Fruit fly (Drosophila melanogaster): ENCODE results near the gene CG32344.

DNA sequence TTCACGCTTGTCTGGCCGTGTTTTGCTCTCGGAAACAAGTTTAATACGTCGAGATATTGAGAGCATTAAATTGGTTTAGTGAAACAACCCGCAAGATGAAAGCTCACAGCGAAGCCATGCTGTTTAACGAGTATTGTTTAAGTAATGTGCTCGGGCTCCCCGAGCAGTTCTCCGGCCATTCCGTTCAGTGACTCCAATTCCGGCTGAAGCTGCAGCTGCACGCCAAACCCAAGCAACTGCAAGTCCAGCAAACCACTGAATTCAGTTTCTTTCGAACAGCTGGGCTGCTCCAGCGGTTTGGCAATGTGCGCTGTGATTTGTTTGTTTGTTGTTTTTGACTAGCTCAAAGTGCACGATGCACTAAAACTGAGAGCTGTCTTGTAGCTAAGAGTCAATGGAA, 9.4 kb downstream of the CG32344 start:
- TF ChIP-seq tj (GFP tag; optimal IDR thresholded peaks at IDR 0.05), result no peak
- TF ChIP-seq CG11617 (GFP tag; optimal IDR thresholded peaks at IDR 0.05), result no peak
- no peak for TF ChIP-seq CG14711 (tag; optimal IDR thresholded peaks at IDR 0.05)
- TF ChIP-seq CG33017 (tag; optimal IDR thresholded peaks at IDR 0.05), result no peak
- TF ChIP-seq Hr96 (GFP tag; optimal IDR thresholded peaks at IDR 0.05), result no peak
- TF ChIP-seq Crg-1 (GFP tag; optimal IDR thresholded peaks at IDR 0.05), result no peak
- TF ChIP-seq bab1 (GFP tag; optimal IDR thresholded peaks at IDR 0.05), result no peak
- TF ChIP-seq cnc (optimal IDR thresholded peaks at IDR 0.05), result no peak
- no peak for TF ChIP-seq CG7101 (tag; optimal IDR thresholded peaks at IDR 0.05)
- TF ChIP-seq kay (GFP tag; ENCODE audit: borderline replicate concordance), result no peak
- no peak for TF ChIP-seq Mnt (GFP tag; optimal IDR thresholded peaks at IDR 0.05)
